Worm (Caenorhabditis elegans): ENCODE measurements around the gene F42G4.5.

DNA sequence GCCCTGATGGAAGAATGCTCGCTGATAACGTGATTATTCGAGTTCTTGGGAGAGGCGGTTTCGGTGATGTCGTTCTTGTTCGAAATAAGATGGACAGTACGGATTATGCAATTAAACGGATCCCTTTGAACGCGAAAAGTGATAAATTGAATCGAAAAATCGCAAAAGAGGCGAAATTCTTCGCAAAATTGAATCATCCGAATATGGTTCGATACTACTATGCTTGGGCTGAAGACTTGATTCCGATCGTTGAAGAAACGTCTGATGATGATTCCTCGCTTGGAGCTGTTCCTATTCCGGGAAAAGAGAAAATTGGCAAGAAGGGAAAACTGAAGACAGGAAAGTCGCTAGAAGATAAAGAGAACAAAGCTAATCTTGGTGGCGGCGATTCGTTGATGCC is 12.7 kb downstream of the F42G4.5 start:
- TF ChIP-seq nhr-71 (tag; optimal IDR thresholded peaks at IDR 0.05) (no peak), aly-2 (tag; optimal IDR thresholded peaks at IDR 0.05) (no peak), unc-62 (GFP tag; optimal IDR thresholded peaks at IDR 0.05) (no peak), hpl-2 (GFP tag; optimal IDR thresholded peaks at IDR 0.05) (no peak), nhr-84 (tag; optimal IDR thresholded peaks at IDR 0.05) (no peak), snpc-4 (tag; optimal IDR thresholded peaks at IDR 0.05) (no peak), F16B12.6 (tag; optimal IDR thresholded peaks at IDR 0.05) (no peak), aha-1 (tag; optimal IDR thresholded peaks at IDR 0.05) (no peak), nhr-28 (tag; optimal IDR thresholded peaks at IDR 0.05) (no peak), unc-98 (GFP tag; IDR thresholded peaks at IDR 0.05) (no peak), elt-3 (tag; optimal IDR thresholded peaks at IDR 0.05) (no peak)

All from whole organism, L1 larva.